Fruit fly (Drosophila melanogaster) whole organism, prepupa: ENCODE measurements around the gene Dad1.

Experiments
- CG10631 ChIP-seq: fragments of 200-800 bp; sonication (Bioruptor generic); optimal IDR thresholded peaks from 2 replicates; lab custom pipeline; 2016; ENCODE audit warnings: missing biosample characterization, missing genetic modification characterization
- CG6854 ChIP-seq: fragments of 200-800 bp; sonication (Bioruptor generic); optimal IDR thresholded peaks from 2 replicates; lab custom pipeline; 2017; ENCODE audit warnings: missing biosample characterization, mild to moderate bottlenecking, missing genetic modification characterization
- Lpt ChIP-seq: fragments of 200-800 bp; sonication (Bioruptor generic); optimal IDR thresholded peaks from 3 replicates; lab custom pipeline; 2016; ENCODE audit warnings: missing biosample characterization, missing genetic modification characterization
- dsx ChIP-seq: fragments of 200-800 bp; optimal IDR thresholded peaks from 3 replicates; lab custom pipeline; 2019; ENCODE audit warnings: missing biosample characterization, mild to moderate bottlenecking, missing genetic modification characterization, moderate library complexity; ENCODE audit not compliant: poor library complexity, severe bottlenecking

DNA sequence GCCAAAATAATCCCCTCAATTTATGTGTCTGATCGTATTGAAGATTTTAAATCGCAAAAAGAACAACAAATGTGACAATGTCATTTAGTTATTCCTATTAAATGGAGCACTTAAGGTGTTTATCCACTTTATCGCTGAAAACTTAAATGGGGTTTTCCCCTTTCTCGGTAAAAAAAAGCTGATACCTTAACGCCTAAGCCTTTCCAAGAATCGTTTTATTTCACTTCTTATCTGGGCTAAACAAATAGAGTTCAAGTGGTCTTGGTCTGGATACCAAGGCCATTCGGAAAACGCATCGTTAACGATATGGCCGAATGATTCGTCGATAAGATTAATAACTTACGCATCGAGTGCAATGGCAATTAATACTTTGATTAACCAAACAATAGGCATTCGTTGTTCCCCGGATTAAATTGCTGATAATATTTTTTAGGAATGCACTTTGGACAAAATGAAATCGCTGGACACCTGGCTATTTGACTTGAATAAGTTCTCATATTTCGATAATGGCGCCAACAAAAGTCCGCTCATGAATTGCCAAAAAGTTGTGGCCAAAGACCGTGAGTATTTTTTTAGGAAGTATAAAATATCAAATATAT lies 44.1 kb downstream of the Dad1 start:
- TF ChIP-seq Lpt (GFP tag; lab: Kevin White, UChicago) (no peak), dsx (GFP tag; lab: Kevin White, UChicago) (no peak), CG6854 (GFP tag; lab: Kevin White, UChicago) (no peak), CG10631 (GFP tag; lab: Kevin White, UChicago) (no peak)
